Fruit fly (Drosophila melanogaster) whole organism: ENCODE data around the gene CG34253.

Experiments
- Dll ChIP-seq: fragments of >200 bp; optimal IDR thresholded peaks from 2 replicates; lab custom pipeline; 2017
- EcR ChIP-seq, 2 experiments: fragments of >200 bp; optimal IDR thresholded peaks; 2 replicates each; lab custom pipeline; 2017; ENCODE audit warnings: missing biosample characterization in 2 of 2, missing genetic modification characterization in 2 of 2, missing genetic modification reagents in 2 of 2
- pan ChIP-seq: fragments of >200 bp; optimal IDR thresholded peaks from 2 replicates; lab custom pipeline; 2017
- psq ChIP-seq: fragments of >200 bp; optimal IDR thresholded peaks from 2 replicates; lab custom pipeline; 2017

- TF ChIP-seq pan (no peak), Dll (lab: Kevin White, UChicago) (no peak), psq (lab: Kevin White, UChicago) (no peak), EcR (GFP tag; optimal IDR thresholded peaks at IDR 0.05; lab: Kevin White, UChicago) (no peak)
Observed at dm6 chr3L:18083402-18083801, 3.7 kb downstream of the CG34253 start.
